Fruit fly (Drosophila melanogaster) whole organism, embryonic: ENCODE data around the gene Pex2.

ENCODE experiments used
- CG10147 ChIP-seq: fragments of 200-800 bp; sonication (Bioruptor generic); optimal IDR thresholded peaks from 2 replicates; lab custom pipeline; 2019; ENCODE audit warnings: missing biosample characterization, mild to moderate bottlenecking, missing genetic modification characterization, moderate library complexity
- CG10366 ChIP-seq: fragments of 200-800 bp; sonication (Bioruptor generic); IDR thresholded peaks from 2 replicates; pipeline ENCODE4 v1.3.6; 2022; ENCODE audit warnings: missing biosample characterization, missing genetic modification characterization
- CG11695 ChIP-seq: fragments of 200-800 bp; sonication (Bioruptor generic); IDR thresholded peaks from 3 replicates; pipeline ENCODE4 v1.3.6; 2022; ENCODE audit warnings: missing biosample characterization, missing genetic modification characterization
- CG12236 ChIP-seq: fragments of 200-800 bp; sonication (Bioruptor generic); optimal IDR thresholded peaks from 2 replicates; lab custom pipeline; 2016; ENCODE audit warnings: missing biosample characterization, missing genetic modification characterization
- CG14014 ChIP-seq: fragments of 200-800 bp; sonication (Bioruptor generic); IDR thresholded peaks from 2 replicates; pipeline ENCODE4 v1.3.6; 2022; ENCODE audit warnings: missing biosample characterization, missing genetic modification characterization
- CG1647 ChIP-seq: fragments of 200-800 bp; sonication (Bioruptor generic); optimal IDR thresholded peaks from 3 replicates; lab custom pipeline; 2016; ENCODE audit warnings: missing biosample characterization, missing genetic modification characterization
- CG2889 ChIP-seq: fragments of 200-800 bp; sonication (Bioruptor generic); IDR thresholded peaks from 3 replicates; pipeline ENCODE4 v1.3.6; 2022; ENCODE audit warnings: missing biosample characterization, missing genetic modification characterization
- CG3281 ChIP-seq: fragments of 200-800 bp; sonication (Bioruptor generic); optimal IDR thresholded peaks from 3 replicates; lab custom pipeline; 2017; ENCODE audit warnings: missing biosample characterization, mild to moderate bottlenecking, missing genetic modification characterization
- CG3995 ChIP-seq: fragments of 200-800 bp; sonication (Bioruptor generic); optimal IDR thresholded peaks from 3 replicates; lab custom pipeline; 2016; ENCODE audit warnings: missing biosample characterization, missing genetic modification characterization
- CG43689 ChIP-seq: fragments of 200-800 bp; sonication (Bioruptor generic); IDR thresholded peaks from 2 replicates; pipeline ENCODE4 v1.3.6; 2022; ENCODE audit warnings: missing biosample characterization, missing genetic modification characterization
- CG4404 ChIP-seq: fragments of 200-800 bp; sonication (Bioruptor generic); IDR thresholded peaks from 2 replicates; pipeline ENCODE4 v1.3.6; 2022; ENCODE audit warnings: missing biosample characterization, missing genetic modification characterization
- CG4707 ChIP-seq: fragments of 200-800 bp; sonication (Bioruptor generic); optimal IDR thresholded peaks from 2 replicates; lab custom pipeline; 2018; ENCODE audit warnings: missing biosample characterization, mild to moderate bottlenecking, missing genetic modification characterization, moderate library complexity
- CG6765 ChIP-seq: fragments of 200-800 bp; sonication (Bioruptor generic); optimal IDR thresholded peaks from 3 replicates; lab custom pipeline; 2017; ENCODE audit warnings: missing biosample characterization, mild to moderate bottlenecking, missing genetic modification characterization
- CG6854 ChIP-seq: fragments of 200-800 bp; sonication (Bioruptor generic); optimal IDR thresholded peaks from 3 replicates; lab custom pipeline; 2017; ENCODE audit warnings: missing biosample characterization, mild to moderate bottlenecking, missing genetic modification characterization
- CG9609 ChIP-seq: fragments of 200-800 bp; sonication (Bioruptor generic); optimal IDR thresholded peaks from 3 replicates; lab custom pipeline; 2016; ENCODE audit warnings: missing biosample characterization, missing genetic modification characterization
- CG9727 ChIP-seq: fragments of 200-800 bp; sonication (Bioruptor generic); optimal IDR thresholded peaks from 3 replicates; lab custom pipeline; 2017; ENCODE audit warnings: missing biosample characterization, mild to moderate bottlenecking, missing genetic modification characterization
- Dad ChIP-seq: fragments of 200-800 bp; sonication (Bioruptor generic); optimal IDR thresholded peaks from 3 replicates; lab custom pipeline; 2016; ENCODE audit warnings: missing biosample characterization, missing genetic modification characterization
- Dref ChIP-seq: fragments of 200-800 bp; sonication (Bioruptor generic); IDR thresholded peaks from 2 replicates; pipeline ENCODE4 v1.3.6; 2022; ENCODE audit warnings: missing biosample characterization, missing genetic modification characterization
- Eip74EF ChIP-seq, 2 experiments: fragments of 200-800 bp in 1 of 2; fragments of >200 bp in 1 of 2; sonication (Bioruptor generic) in 1 of 2; optimal IDR thresholded peaks; 2 replicates each; lab custom pipeline; 2017 to 2019; ENCODE audit warnings: missing biosample characterization in 2 of 2, missing genetic modification characterization in 2 of 2, mild to moderate bottlenecking in 1 of 2, moderate library complexity in 1 of 2
- HHEX ChIP-seq: fragments of 200-800 bp; sonication (Bioruptor generic); optimal IDR thresholded peaks from 3 replicates; lab custom pipeline; 2017; ENCODE audit warnings: missing biosample characterization, mild to moderate bottlenecking, missing genetic modification characterization, missing genetic modification reagents
- Mrtf ChIP-seq: fragments of 200-800 bp; sonication (Bioruptor generic); IDR thresholded peaks from 3 replicates; pipeline ENCODE4 v1.3.6; 2022; ENCODE audit warnings: missing biosample characterization, missing genetic modification characterization
- Myb ChIP-seq: fragments of 200-800 bp; sonication (Bioruptor generic); optimal IDR thresholded peaks from 2 replicates; lab custom pipeline; 2016; ENCODE audit warnings: missing biosample characterization, missing genetic modification characterization
- Nf-YA ChIP-seq: fragments of 200-800 bp; sonication (Bioruptor generic); IDR thresholded peaks from 2 replicates; pipeline ENCODE4 v1.3.6; 2022; ENCODE audit warnings: missing biosample characterization, missing genetic modification characterization
- Nf-YC ChIP-seq: fragments of 200-800 bp; optimal IDR thresholded peaks from 3 replicates; lab custom pipeline; 2019; ENCODE audit warnings: missing biosample characterization, mild to moderate bottlenecking, missing genetic modification characterization, moderate library complexity
- Sox102F ChIP-seq: fragments of 200-800 bp; sonication (Bioruptor generic); optimal IDR thresholded peaks from 2 replicates; lab custom pipeline; 2018; ENCODE audit warnings: missing biosample characterization, mild to moderate bottlenecking, missing genetic modification characterization, moderate library complexity
- Taf1 ChIP-seq: fragments of 200-800 bp; sonication (Bioruptor generic); IDR thresholded peaks from 2 replicates; pipeline ENCODE4 v1.3.6; 2022; ENCODE audit warnings: missing biosample characterization, missing genetic modification characterization
- Tbp ChIP-seq: fragments of >200 bp; optimal IDR thresholded peaks from 2 replicates; lab custom pipeline; 2018; ENCODE audit warnings: missing biosample characterization, missing genetic modification characterization
- Xbp1 ChIP-seq: fragments of 200-800 bp; sonication (Bioruptor generic); optimal IDR thresholded peaks from 3 replicates; lab custom pipeline; 2016; ENCODE audit warnings: missing biosample characterization, mild to moderate bottlenecking, missing genetic modification characterization
- YL-1 ChIP-seq: fragments of 200-800 bp; sonication (Bioruptor generic); optimal IDR thresholded peaks from 3 replicates; lab custom pipeline; 2017; ENCODE audit warnings: missing biosample characterization, mild to moderate bottlenecking, missing genetic modification characterization
- ase ChIP-seq: fragments of 200-800 bp; sonication (Bioruptor generic); IDR thresholded peaks from 3 replicates; pipeline ENCODE4 v1.3.6; 2022; ENCODE audit warnings: missing biosample characterization, missing genetic modification characterization
- cad ChIP-seq: fragments of >200 bp; optimal IDR thresholded peaks from 2 replicates; lab custom pipeline; 2017; ENCODE audit warnings: missing biosample characterization, missing genetic modification characterization
- dpn ChIP-seq, 2 experiments: fragments of 200-800 bp; sonication (Bioruptor generic); optimal IDR thresholded peaks; 3 replicates each; lab custom pipeline; 2016; ENCODE audit warnings: missing biosample characterization in 2 of 2, missing genetic modification characterization in 2 of 2
- eve ChIP-seq, 2 experiments: fragments of >200 bp; optimal IDR thresholded peaks; 2 replicates each; lab custom pipeline; 2017; ENCODE audit warnings: missing biosample characterization in 2 of 2, missing genetic modification characterization in 2 of 2
- fd102C ChIP-seq: fragments of 200-800 bp; sonication (Bioruptor generic); optimal IDR thresholded peaks from 2 replicates; lab custom pipeline; 2018; ENCODE audit warnings: missing biosample characterization, mild to moderate bottlenecking, missing genetic modification characterization, moderate library complexity
- hb ChIP-seq: fragments of 200-800 bp; sonication (Bioruptor generic); IDR thresholded peaks from 3 replicates; pipeline ENCODE4 v1.3.6; 2022; ENCODE audit warnings: missing biosample characterization, missing genetic modification characterization; ENCODE audit not compliant: partially characterized antibody
- kah ChIP-seq: fragments of 200-800 bp; sonication (Bioruptor generic); optimal IDR thresholded peaks from 2 replicates; lab custom pipeline; 2018; ENCODE audit warnings: missing biosample characterization, mild to moderate bottlenecking, missing genetic modification characterization
- mld ChIP-seq: fragments of 200-800 bp; sonication (Bioruptor generic); IDR thresholded peaks from 3 replicates; pipeline ENCODE4 v1.3.6; 2022; ENCODE audit warnings: missing biosample characterization, missing genetic modification characterization; ENCODE audit not compliant: partially characterized antibody
- pan ChIP-seq, 4 experiments: fragments of >200 bp in 3 of 4; fragments of 200-800 bp in 1 of 4; sonication (Bioruptor generic) in 1 of 4; optimal IDR thresholded peaks in 3 of 4; IDR thresholded peaks in 1 of 4; 2 replicates each; pipeline versions ENCODE4 v1.3.6 to Lab custom; 2017 to 2022; ENCODE audit warnings: missing biosample characterization in 2 of 4, missing genetic modification characterization in 2 of 4, mixed read lengths in 1 of 4
- pb ChIP-seq: fragments of 200-800 bp; sonication (Bioruptor generic); optimal IDR thresholded peaks from 3 replicates; lab custom pipeline; 2016; ENCODE audit warnings: missing biosample characterization, missing genetic modification characterization
- peb ChIP-seq: fragments of 200-800 bp; sonication (Bioruptor generic); IDR thresholded peaks from 2 replicates; pipeline ENCODE4 v1.3.6; 2022; ENCODE audit warnings: missing biosample characterization, missing genetic modification characterization
- phol ChIP-seq: fragments of 200-800 bp; sonication (Bioruptor generic); optimal IDR thresholded peaks from 3 replicates; lab custom pipeline; 2018; ENCODE audit warnings: missing biosample characterization, mild to moderate bottlenecking, missing genetic modification characterization, moderate library complexity
- sens-2 ChIP-seq: fragments of 200-800 bp; sonication (Bioruptor generic); IDR thresholded peaks from 2 replicates; pipeline ENCODE4 v1.3.6; 2022; ENCODE audit warnings: missing biosample characterization, missing genetic modification characterization
- shn ChIP-seq: fragments of 200-800 bp; sonication (Bioruptor generic); optimal IDR thresholded peaks from 3 replicates; lab custom pipeline; 2016; ENCODE audit warnings: missing biosample characterization, missing genetic modification characterization
- slbo ChIP-seq: fragments of 200-800 bp; sonication (Bioruptor generic); IDR thresholded peaks from 2 replicates; pipeline ENCODE4 v1.3.6; 2022; ENCODE audit warnings: missing biosample characterization, missing genetic modification characterization
- slou ChIP-seq: fragments of 200-800 bp; sonication (Bioruptor generic); optimal IDR thresholded peaks from 3 replicates; lab custom pipeline; 2016; ENCODE audit warnings: missing biosample characterization, missing genetic modification characterization
- sob ChIP-seq: fragments of 200-800 bp; sonication (Bioruptor generic); IDR thresholded peaks from 2 replicates; pipeline ENCODE4 v1.3.6; 2022; ENCODE audit warnings: missing biosample characterization, missing genetic modification characterization
- wdn ChIP-seq: fragments of 200-800 bp; sonication (Bioruptor generic); IDR thresholded peaks from 2 replicates; pipeline ENCODE4 v1.3.6; 2022; ENCODE audit warnings: missing biosample characterization, missing genetic modification characterization
- yki ChIP-seq: fragments of >200 bp; optimal IDR thresholded peaks from 3 replicates; lab custom pipeline; 2018

Gene Pex2

DNA sequence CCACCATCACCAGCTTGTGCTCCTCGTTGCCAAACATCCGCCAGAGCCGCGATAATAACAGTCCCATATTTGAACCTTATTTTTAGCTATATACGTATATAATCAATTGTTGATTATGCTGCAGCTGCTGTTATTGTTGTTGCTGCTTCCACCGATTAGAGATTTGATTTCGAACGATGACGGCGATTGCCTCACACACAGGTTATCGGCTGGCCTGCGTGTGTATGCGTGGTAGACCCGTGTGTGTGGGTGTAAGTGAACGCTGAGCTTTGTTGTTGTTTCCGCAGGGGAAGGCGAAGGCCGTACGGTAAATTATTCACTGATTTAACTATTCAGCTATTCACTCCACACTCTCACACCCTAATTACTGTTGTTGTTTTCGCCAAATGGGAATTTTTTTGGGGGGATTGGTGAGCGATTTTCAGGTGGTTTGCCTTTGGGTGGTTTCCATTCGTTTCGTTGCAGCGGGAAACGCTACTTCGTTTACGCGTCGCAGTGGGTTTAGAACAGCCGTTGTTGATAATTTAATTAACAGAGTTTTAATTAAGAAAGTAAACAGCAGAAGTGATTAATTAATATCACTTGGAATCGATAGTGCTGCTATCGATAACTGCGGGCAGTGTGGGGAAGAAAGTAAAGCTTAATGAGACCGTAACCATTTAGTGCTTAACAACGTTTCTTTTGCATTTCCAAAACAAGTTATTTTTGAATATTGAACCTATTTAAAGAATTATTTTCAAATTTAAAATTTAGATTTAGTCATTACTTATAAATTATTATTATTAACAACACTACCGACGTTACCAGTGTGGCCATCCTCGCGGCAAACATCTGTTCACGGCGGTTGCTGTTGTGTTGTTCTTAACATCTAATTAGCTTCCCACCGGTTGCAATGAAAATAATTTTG is 39.4 kb upstream of the Pex2 start, which contains the start of the genes Arl5 and CG13671 (continued):
- TF ChIP-seq YL-1 (GFP tag; lab: Kevin White, UChicago) (peak; percentile 82), Tbp (GFP tag; lab: Kevin White, UChicago) (no peak), Nf-YC (peak; percentile 37), CG10147 (GFP tag; lab: Kevin White, UChicago) (peak; percentile 63), kah (GFP tag; lab: Kevin White, UChicago) (peak; percentile 28), CG43689 (GFP tag; lab: Robert Waterston, UW) (peak; percentile 41; the same call in 1 of the 2 replicates), cad (GFP tag; lab: Kevin White, UChicago) (no peak), eve (GFP tag; optimal IDR thresholded peaks at IDR 0.05; lab: Kevin White, UChicago) (no peak), sens-2 (GFP tag; lab: Robert Waterston, UW) (0 out of 2 replicates have a peak, but pooled peaks have one; percentile 17), sob (GFP tag; lab: Robert Waterston, UW) (peak; percentile 91), CG4707 (no peak), Taf1 (GFP tag; lab: Robert Waterston, UW) (peak; percentile 68), Mrtf (GFP tag; lab: Robert Waterston, UW) (peak; percentile 75), CG6854 (no peak), wdn (peak; percentile 49; the same call in 1 of the 2 replicates), Dref (GFP tag; lab: Robert Waterston, UW) (peak; percentile 79), CG3995 (GFP tag; lab: Kevin White, UChicago) (peak; percentile 40), Nf-YA (GFP tag; lab: Robert Waterston, UW) (peak; percentile 74), dpn (GFP tag; optimal IDR thresholded peaks at IDR 0.05; lab: Kevin White, UChicago) (peak; percentile 66 to 89), CG3281 (GFP tag; lab: Kevin White, UChicago) (peak; percentile 72), pb (GFP tag; lab: Kevin White, UChicago) (peak; percentile 27), HHEX (GFP tag; lab: Kevin White, UChicago) (peak; percentile 65), fd102C (peak; percentile 19), Dad (GFP tag; lab: Kevin White, UChicago) (peak; percentile 44), CG9609 (peak; percentile 67), slbo (peak; percentile 92), CG10366 (peak; percentile 79), Sox102F (no peak), CG4404 (GFP tag; lab: Robert Waterston, UW) (peak; percentile 74), CG2889 (GFP tag; lab: Robert Waterston, UW) (peak; percentile 68; the same call in 1 of the 3 replicates), shn (GFP tag; lab: Kevin White, UChicago) (peak; percentile 50), pan (optimal IDR thresholded peaks at IDR 0.05; lab: Kevin White, UChicago) (no peak), pan (GFP tag; optimal IDR thresholded peaks at IDR 0.05 in 1 of 2, IDR thresholded peaks at IDR 0.05 in 1 of 2) (peak in 1 of 2 experiments; percentile 81), CG9727 (GFP tag; lab: Kevin White, UChicago) (peak; percentile 83), ase (GFP tag; lab: Robert Waterston, UW) (peak; percentile 75), Myb (peak; percentile 62), Xbp1 (GFP tag; lab: Kevin White, UChicago) (peak; percentile 89), CG14014 (peak; percentile 76), CG12236 (GFP tag; lab: Kevin White, UChicago) (peak; percentile 5), mld (GFP tag; lab: Robert Waterston, UW) (0 out of 3 replicates have a peak, but pooled peaks have one; percentile 56), slou (GFP tag; lab: Kevin White, UChicago) (peak; percentile 79), CG1647 (GFP tag; lab: Kevin White, UChicago) (peak; percentile 70), hb (peak; percentile 77; the same call in 2 of the 3 replicates), phol (peak; percentile 86), CG6765 (GFP tag; lab: Kevin White, UChicago) (no peak), peb (peak; percentile 52), Eip74EF (GFP tag; optimal IDR thresholded peaks at IDR 0.05; lab: Kevin White, UChicago) (peak in 1 of 2 experiments; percentile 0), CG11695 (GFP tag; lab: Robert Waterston, UW) (peak; percentile 75; the same call in 2 of the 3 replicates), yki (lab: Kevin White, UChicago) (no peak)
